Fruit fly (Drosophila melanogaster): Measurements from ENCODE around the gene Egfrap.

DNA sequence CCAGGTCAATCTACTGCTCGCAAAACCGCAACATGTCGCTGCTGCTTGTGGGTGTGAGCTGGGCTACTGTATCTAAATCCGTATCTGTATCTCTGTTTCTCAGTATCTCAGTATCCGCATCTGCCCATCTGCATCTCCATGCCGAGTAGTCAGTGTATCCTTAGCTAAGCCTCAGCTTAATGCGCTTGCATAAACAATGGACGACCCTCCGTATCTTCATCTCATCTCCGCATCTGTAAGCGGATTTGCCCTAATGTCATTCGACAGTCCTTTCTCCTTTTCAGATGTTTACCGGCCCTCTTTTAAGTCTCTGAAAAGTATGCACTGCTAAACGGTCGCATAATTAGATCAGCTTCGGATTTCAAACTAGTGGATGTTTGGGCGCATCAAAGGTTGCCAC, 46.1 kb upstream of the Egfrap start:
- TF ChIP-seq CG6792 (GFP tag; optimal IDR thresholded peaks at IDR 0.05) (no peak), CG4318 (GFP tag; optimal IDR thresholded peaks at IDR 0.05) (no peak)

Measured in whole organism, prepupa.